Worm (Caenorhabditis elegans): ENCODE measurements around the gene F35A5.2.

F35A5.2 gene

DNA sequence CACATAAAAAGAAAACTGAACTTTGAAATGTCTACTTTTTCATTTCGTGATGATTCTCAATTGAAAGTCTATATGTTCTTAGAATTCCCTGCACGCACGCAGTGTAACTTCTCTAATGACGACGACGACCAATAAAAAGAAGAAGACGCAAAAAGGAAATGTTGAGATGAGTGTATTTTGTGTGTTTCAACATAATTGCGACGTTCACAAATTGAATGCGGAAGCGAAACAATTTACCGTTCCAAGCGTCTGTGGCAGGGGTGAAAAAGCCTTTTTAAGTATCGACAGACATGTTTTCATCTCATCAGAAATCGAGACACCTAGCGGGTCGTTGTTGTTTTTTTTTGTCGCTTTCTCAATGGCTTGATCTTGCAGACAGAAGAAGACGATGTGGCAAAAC lies 33.7 kb downstream of the F35A5.2 start:
- TF ChIP-seq scrt-1 (GFP tag; IDR thresholded peaks at IDR 0.05) (no peak), ceh-13 (GFP tag; optimal IDR thresholded peaks at IDR 0.05) (no peak), tra-4 (tag; optimal IDR thresholded peaks at IDR 0.05) (no peak), ets-7 (tag; optimal IDR thresholded peaks at IDR 0.05) (no peak), sea-1 (GFP tag; conservative IDR thresholded peaks at IDR 0.05) (no peak), flt-1 (GFP tag; IDR thresholded peaks at IDR 0.05) (no peak), ceh-36 (tag; optimal IDR thresholded peaks at IDR 0.05) (no peak), aly-1 (tag; optimal IDR thresholded peaks at IDR 0.05) (no peak), F13C5.2 (tag; optimal IDR thresholded peaks at IDR 0.05) (no peak), tbx-37 (GFP tag; conservative IDR thresholded peaks at IDR 0.05) (no peak), pes-1 (GFP tag; IDR thresholded peaks at IDR 0.05) (no peak), ama-1 (optimal IDR thresholded peaks at IDR 0.05) (no peak)

DNA sequence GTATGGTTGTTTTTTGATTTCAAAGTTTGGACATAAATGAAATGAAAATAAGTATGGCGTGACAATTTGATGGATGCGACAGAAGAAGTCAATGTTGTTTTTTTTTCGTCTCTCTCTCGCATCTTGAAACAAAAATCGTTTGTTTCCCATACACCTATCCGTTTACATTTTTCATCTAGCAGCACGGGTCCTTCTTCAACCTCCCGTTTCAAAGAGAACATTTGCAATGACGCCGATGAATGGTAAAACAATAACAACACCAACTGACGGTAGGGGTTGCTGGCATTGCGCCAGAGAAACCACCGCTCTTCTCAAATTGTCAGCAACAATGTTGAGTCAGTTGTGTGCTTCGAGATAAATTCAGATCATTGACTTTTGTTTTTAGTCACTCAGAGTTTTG lies 34.2 kb downstream of the F35A5.2 start:
- no peak for TF ChIP-seq hmbx-1 (tag; optimal IDR thresholded peaks at IDR 0.05)
- TF ChIP-seq ama-1 (optimal IDR thresholded peaks at IDR 0.05) = no peak
- no peak for TF ChIP-seq tra-4 (tag; optimal IDR thresholded peaks at IDR 0.05)
- TF ChIP-seq scrt-1 (GFP tag; IDR thresholded peaks at IDR 0.05) = no peak

DNA sequence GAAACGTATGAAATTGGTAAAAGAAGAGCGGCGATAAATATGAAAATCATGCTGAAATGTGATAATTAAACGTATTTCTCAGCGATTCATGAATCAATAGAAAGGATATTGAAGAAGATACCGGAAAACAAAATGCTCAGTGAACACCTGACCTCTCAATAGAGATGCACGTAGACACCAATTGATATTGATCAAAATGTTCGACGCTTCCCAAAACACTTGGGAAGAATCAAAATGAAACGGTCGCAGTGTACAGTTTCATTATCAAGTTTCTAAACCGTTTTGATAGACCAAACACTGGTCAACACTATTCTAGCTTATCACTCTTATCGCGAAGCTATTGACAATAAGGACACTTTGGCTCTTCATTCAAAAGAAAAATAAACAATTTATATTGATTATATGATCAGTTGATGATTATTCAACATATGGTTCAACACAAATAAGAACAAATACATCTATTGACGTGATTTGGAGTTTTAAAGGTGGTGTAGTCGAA lies 37.5 kb downstream of the F35A5.2 start, which contains the start of gene ttr-48:
Gene ttr-48 (minus strand): TSS at position 51 of the 499 bp plus-strand sequence.
- TF ChIP-seq tbx-11 (GFP tag; IDR thresholded peaks at IDR 0.05) (no peak), sea-1 (GFP tag; conservative IDR thresholded peaks at IDR 0.05) (no peak), ceh-13 (GFP tag; optimal IDR thresholded peaks at IDR 0.05) (no peak), ets-7 (tag; optimal IDR thresholded peaks at IDR 0.05) (no peak), hmbx-1 (tag; optimal IDR thresholded peaks at IDR 0.05) (no peak), hmg-4 (GFP tag; optimal IDR thresholded peaks at IDR 0.05) (no peak), B0310.2 (tag; optimal IDR thresholded peaks at IDR 0.05) (no peak), hnd-1 (tag; optimal IDR thresholded peaks at IDR 0.05) (no peak), pes-1 (GFP tag; IDR thresholded peaks at IDR 0.05) (no peak), scrt-1 (GFP tag; IDR thresholded peaks at IDR 0.05) (no peak)

DNA sequence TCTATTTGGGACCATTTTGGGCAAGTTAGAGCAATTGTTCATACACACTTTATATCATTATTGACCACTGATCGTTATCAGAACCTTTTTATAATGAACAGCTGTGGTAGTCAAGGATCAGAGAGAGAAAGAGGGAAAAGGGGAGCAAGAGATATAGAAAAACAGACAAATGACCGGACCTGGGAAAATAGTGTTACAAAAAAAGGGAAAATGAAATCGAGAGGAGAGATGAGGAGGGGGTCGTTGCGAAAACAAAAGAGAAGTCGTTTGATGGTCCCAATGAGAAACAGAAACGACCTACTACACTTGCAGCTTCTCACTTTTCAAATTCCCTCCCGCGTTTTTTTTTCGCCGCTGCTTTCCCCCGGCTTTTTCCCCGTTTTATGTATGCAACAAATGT lies 49.0 kb downstream of the F35A5.2 start:
- no peak for TF ChIP-seq ama-1 (optimal IDR thresholded peaks at IDR 0.05)
- TF ChIP-seq tbx-11 (GFP tag; IDR thresholded peaks at IDR 0.05) = no peak
- TF ChIP-seq tbx-37 (GFP tag; conservative IDR thresholded peaks at IDR 0.05) = no peak
- TF ChIP-seq ets-7 (tag; optimal IDR thresholded peaks at IDR 0.05) = no peak
- no peak for TF ChIP-seq hnd-1 (tag; optimal IDR thresholded peaks at IDR 0.05)
- TF ChIP-seq ceh-13 (GFP tag; optimal IDR thresholded peaks at IDR 0.05) = no peak
- no peak for TF ChIP-seq pes-1 (GFP tag; IDR thresholded peaks at IDR 0.05)
- TF ChIP-seq aly-1 (tag; optimal IDR thresholded peaks at IDR 0.05) = no peak
- TF ChIP-seq ceh-36 (tag; optimal IDR thresholded peaks at IDR 0.05) = no peak
- no peak for TF ChIP-seq B0310.2 (tag; optimal IDR thresholded peaks at IDR 0.05)
- no peak for TF ChIP-seq F13C5.2 (tag; optimal IDR thresholded peaks at IDR 0.05)
- TF ChIP-seq hmbx-1 (tag; optimal IDR thresholded peaks at IDR 0.05) = no peak
- TF ChIP-seq sea-1 (GFP tag; conservative IDR thresholded peaks at IDR 0.05) = no peak
- no peak for TF ChIP-seq scrt-1 (GFP tag; IDR thresholded peaks at IDR 0.05)
- no peak for TF ChIP-seq tra-4 (tag; optimal IDR thresholded peaks at IDR 0.05)
- TF ChIP-seq flt-1 (GFP tag; IDR thresholded peaks at IDR 0.05) = no peak

All from whole organism, early embryonic.